Fruit fly (Drosophila melanogaster) whole organism, embryonic: Measurements from ENCODE around the gene Csp.
A peak's percentile ranks its signal among the peaks of the same experiment; 100 is the strongest.

ENCODE experiments used
- Antp ChIP-seq: fragments of 200-800 bp; sonication (Bioruptor generic); optimal IDR thresholded peaks from 3 replicates; lab custom pipeline; 2016; ENCODE audit warnings: missing biosample characterization, missing genetic modification characterization
- CG11504 ChIP-seq: fragments of 200-800 bp; sonication (Bioruptor generic); optimal IDR thresholded peaks from 3 replicates; lab custom pipeline; 2019; ENCODE audit warnings: missing biosample characterization, mild to moderate bottlenecking, missing genetic modification characterization, moderate library complexity
- CG11560 ChIP-seq: fragments of 200-800 bp; sonication (Bioruptor generic); IDR thresholded peaks from 3 replicates; pipeline ENCODE4 v1.3.6; 2022; ENCODE audit warnings: missing biosample characterization, missing genetic modification characterization
- CG12219 ChIP-seq: fragments of 200-800 bp; sonication (Bioruptor generic); optimal IDR thresholded peaks from 3 replicates; lab custom pipeline; 2018; ENCODE audit warnings: missing biosample characterization, mild to moderate bottlenecking, missing genetic modification characterization
- CG12744 ChIP-seq: fragments of 200-800 bp; sonication (Bioruptor generic); optimal IDR thresholded peaks from 2 replicates; lab custom pipeline; 2016; ENCODE audit warnings: missing biosample characterization, missing genetic modification characterization
- CG1529 ChIP-seq: fragments of 200-800 bp; sonication (Bioruptor generic); optimal IDR thresholded peaks from 3 replicates; lab custom pipeline; 2018; ENCODE audit warnings: missing biosample characterization, missing genetic modification characterization
- CG1603 ChIP-seq: fragments of 200-800 bp; sonication (Bioruptor generic); optimal IDR thresholded peaks from 2 replicates; lab custom pipeline; 2019; ENCODE audit warnings: missing biosample characterization, mild to moderate bottlenecking, missing genetic modification characterization, moderate library complexity
- CG1647 ChIP-seq: fragments of 200-800 bp; sonication (Bioruptor generic); optimal IDR thresholded peaks from 3 replicates; lab custom pipeline; 2016; ENCODE audit warnings: missing biosample characterization, missing genetic modification characterization
- CG16813 ChIP-seq: fragments of 200-800 bp; sonication (Bioruptor generic); IDR thresholded peaks from 3 replicates; pipeline ENCODE4 v1.3.6; 2022; ENCODE audit warnings: missing biosample characterization, missing genetic modification characterization; ENCODE audit not compliant: partially characterized antibody
- CG16815 ChIP-seq: fragments of 200-800 bp; sonication (Bioruptor generic); optimal IDR thresholded peaks from 3 replicates; lab custom pipeline; 2017; ENCODE audit warnings: missing biosample characterization, mild to moderate bottlenecking, missing genetic modification characterization
- CG17186 ChIP-seq: fragments of 200-800 bp; sonication (Bioruptor generic); optimal IDR thresholded peaks from 3 replicates; lab custom pipeline; 2017; ENCODE audit warnings: missing biosample characterization, missing genetic modification reagents, missing genetic modification characterization
- CG1832 ChIP-seq: fragments of 200-800 bp; sonication (Bioruptor generic); optimal IDR thresholded peaks from 2 replicates; lab custom pipeline; 2017; ENCODE audit warnings: missing biosample characterization, mild to moderate bottlenecking, missing genetic modification characterization, inconsistent platforms
- CG18599 ChIP-seq: fragments of 200-800 bp; sonication (Bioruptor generic); optimal IDR thresholded peaks from 3 replicates; lab custom pipeline; 2017; ENCODE audit warnings: missing biosample characterization, missing genetic modification characterization, mild to moderate bottlenecking, moderate library complexity, missing genetic modification reagents
- CG18619 ChIP-seq: fragments of 200-800 bp; sonication (Bioruptor generic); optimal IDR thresholded peaks from 3 replicates; lab custom pipeline; 2017; ENCODE audit warnings: missing biosample characterization, mild to moderate bottlenecking, missing genetic modification characterization
- CG2875 ChIP-seq: fragments of 200-800 bp; sonication (Bioruptor generic); optimal IDR thresholded peaks from 2 replicates; lab custom pipeline; 2017; ENCODE audit warnings: missing biosample characterization, mild to moderate bottlenecking, missing genetic modification characterization, missing genetic modification reagents
- CG31224 ChIP-seq: fragments of 200-800 bp; sonication (Bioruptor generic); IDR thresholded peaks from 2 replicates; pipeline ENCODE4 v1.3.6; 2022; ENCODE audit warnings: missing biosample characterization, missing genetic modification characterization
- CG4360 ChIP-seq: fragments of 200-800 bp; sonication (Bioruptor generic); IDR thresholded peaks from 2 replicates; pipeline ENCODE4 v1.3.6; 2022; ENCODE audit warnings: missing biosample characterization, missing genetic modification characterization
- CG7556 ChIP-seq: fragments of 200-800 bp; sonication (Bioruptor generic); optimal IDR thresholded peaks from 2 replicates; lab custom pipeline; 2017; ENCODE audit warnings: missing biosample characterization, mild to moderate bottlenecking, missing genetic modification characterization
- CG8478 ChIP-seq: fragments of >200 bp; optimal IDR thresholded peaks from 2 replicates; lab custom pipeline; 2018
- CG8924 ChIP-seq: fragments of 200-800 bp; optimal IDR thresholded peaks from 3 replicates; lab custom pipeline; 2019; ENCODE audit warnings: missing biosample characterization, mild to moderate bottlenecking, missing genetic modification characterization, moderate library complexity
- CG9437 ChIP-seq: fragments of 200-800 bp; sonication (Bioruptor generic); optimal IDR thresholded peaks from 2 replicates; lab custom pipeline; 2018; ENCODE audit warnings: missing biosample characterization, mild to moderate bottlenecking, missing genetic modification characterization
- CG9932 ChIP-seq: fragments of 200-800 bp; sonication (Bioruptor generic); IDR thresholded peaks from 2 replicates; pipeline ENCODE4 v1.3.6; 2022; ENCODE audit warnings: missing biosample characterization, missing genetic modification characterization
- CHES-1-like ChIP-seq: fragments of 200-800 bp; sonication (Bioruptor generic); optimal IDR thresholded peaks from 2 replicates; lab custom pipeline; 2016; ENCODE audit warnings: missing biosample characterization, missing genetic modification characterization
- Chrac-16 ChIP-seq: fragments of 200-800 bp; sonication (Bioruptor generic); optimal IDR thresholded peaks from 3 replicates; lab custom pipeline; 2016; ENCODE audit warnings: missing biosample characterization, missing genetic modification characterization
- Dbx ChIP-seq: fragments of 200-800 bp; sonication (Bioruptor generic); IDR thresholded peaks from 3 replicates; pipeline ENCODE4 v1.3.6; 2022; ENCODE audit warnings: missing biosample characterization, missing genetic modification characterization
- Doc2 ChIP-seq: fragments of 200-800 bp; sonication (Bioruptor generic); IDR thresholded peaks from 2 replicates; pipeline ENCODE4 v1.3.6; 2022; ENCODE audit warnings: missing biosample characterization, missing genetic modification characterization
- E2f1 ChIP-seq: fragments of 200-800 bp; sonication (Bioruptor generic); IDR thresholded peaks from 2 replicates; pipeline ENCODE4 v1.3.6; 2022; ENCODE audit warnings: missing biosample characterization, missing genetic modification characterization
- HLH3B ChIP-seq: fragments of 200-800 bp; sonication (Bioruptor generic); IDR thresholded peaks from 2 replicates; pipeline ENCODE4 v1.3.6; 2022; ENCODE audit warnings: missing biosample characterization, missing genetic modification characterization
- Hr51 ChIP-seq, 2 experiments: fragments of 200-800 bp; sonication (Bioruptor generic); optimal IDR thresholded peaks; 2 replicates in 1 of 2; 3 replicates in 1 of 2; lab custom pipeline; 2016 to 2018; ENCODE audit warnings: missing biosample characterization in 2 of 2, missing genetic modification characterization in 2 of 2, mild to moderate bottlenecking in 1 of 2, moderate library complexity in 1 of 2
- Lim3 ChIP-seq: fragments of 200-800 bp; sonication (Bioruptor generic); IDR thresholded peaks from 2 replicates; pipeline ENCODE4 v1.3.6; 2022; ENCODE audit warnings: missing biosample characterization, missing genetic modification characterization
- Med ChIP-seq: fragments of 200-800 bp; sonication (Bioruptor generic); peaks from one replicate; lab custom pipeline; 2016; ENCODE audit warnings: missing biosample characterization, missing genetic modification characterization, mild to moderate bottlenecking, inconsistent platforms, moderate library complexity
- Oli ChIP-seq: fragments of 200-800 bp; sonication (Bioruptor generic); optimal IDR thresholded peaks from 2 replicates; lab custom pipeline; 2018; ENCODE audit warnings: missing biosample characterization, mild to moderate bottlenecking, missing genetic modification characterization, moderate library complexity
- Rx ChIP-seq: fragments of 200-800 bp; sonication (Bioruptor generic); IDR thresholded peaks from 2 replicates; pipeline ENCODE4 v1.3.6; 2022; ENCODE audit warnings: missing biosample characterization, missing genetic modification characterization
- Sry-δ ChIP-seq: fragments of 200-800 bp; sonication (Bioruptor generic); optimal IDR thresholded peaks from 2 replicates; lab custom pipeline; 2016; ENCODE audit warnings: missing biosample characterization, missing genetic modification characterization
- Ssrp ChIP-seq: fragments of 200-800 bp; sonication (Bioruptor generic); optimal IDR thresholded peaks from 2 replicates; lab custom pipeline; 2018; ENCODE audit warnings: missing biosample characterization, mild to moderate bottlenecking, missing genetic modification characterization, moderate library complexity
- Taf1 ChIP-seq: fragments of 200-800 bp; sonication (Bioruptor generic); IDR thresholded peaks from 2 replicates; pipeline ENCODE4 v1.3.6; 2022; ENCODE audit warnings: missing biosample characterization, missing genetic modification characterization
- cg ChIP-seq: fragments of 200-800 bp; sonication (Bioruptor generic); optimal IDR thresholded peaks from 3 replicates; lab custom pipeline; 2019; ENCODE audit warnings: missing biosample characterization, mild to moderate bottlenecking, missing genetic modification characterization, moderate library complexity
- danr ChIP-seq: fragments of 200-800 bp; sonication (Bioruptor generic); IDR thresholded peaks from 2 replicates; pipeline ENCODE4 v1.3.6; 2022; ENCODE audit warnings: missing biosample characterization, missing genetic modification characterization
- ems ChIP-seq: fragments of 200-800 bp; sonication (Bioruptor generic); optimal IDR thresholded peaks from 3 replicates; lab custom pipeline; 2016; ENCODE audit warnings: missing biosample characterization, missing genetic modification characterization
- gfzf ChIP-seq: fragments of 200-800 bp; sonication (Bioruptor generic); optimal IDR thresholded peaks from 2 replicates; lab custom pipeline; 2016; ENCODE audit warnings: missing biosample characterization, mild to moderate bottlenecking, missing genetic modification characterization, moderate library complexity
- gsb-n ChIP-seq: fragments of 200-800 bp; sonication (Bioruptor generic); optimal IDR thresholded peaks from 3 replicates; lab custom pipeline; 2018; ENCODE audit warnings: missing biosample characterization, mild to moderate bottlenecking, missing genetic modification characterization
- ind ChIP-seq: fragments of 200-800 bp; sonication (Bioruptor generic); optimal IDR thresholded peaks from 3 replicates; lab custom pipeline; 2016; ENCODE audit warnings: missing biosample characterization, missing genetic modification characterization
- maf-S ChIP-seq: fragments of 200-800 bp; sonication (Bioruptor generic); optimal IDR thresholded peaks from 2 replicates; lab custom pipeline; 2016; ENCODE audit warnings: missing biosample characterization, missing genetic modification characterization
- mam ChIP-seq: fragments of 200-800 bp; sonication (Bioruptor generic); optimal IDR thresholded peaks from 3 replicates; lab custom pipeline; 2016; ENCODE audit warnings: missing biosample characterization, missing genetic modification characterization
- nom ChIP-seq: fragments of 200-800 bp; sonication (Bioruptor generic); optimal IDR thresholded peaks from 2 replicates; lab custom pipeline; 2017; ENCODE audit warnings: missing biosample characterization, missing genetic modification characterization, mild to moderate bottlenecking, moderate library complexity, missing genetic modification reagents
- peb ChIP-seq: fragments of 200-800 bp; sonication (Bioruptor generic); IDR thresholded peaks from 2 replicates; pipeline ENCODE4 v1.3.6; 2022; ENCODE audit warnings: missing biosample characterization, missing genetic modification characterization
- ranshi ChIP-seq: fragments of 200-800 bp; sonication (Bioruptor generic); IDR thresholded peaks from 2 replicates; pipeline ENCODE4 v1.3.6; 2022; ENCODE audit warnings: missing biosample characterization, missing genetic modification characterization
- sqz ChIP-seq: fragments of 200-800 bp; sonication (Bioruptor generic); optimal IDR thresholded peaks from 3 replicates; lab custom pipeline; 2018; ENCODE audit warnings: missing biosample characterization, mild to moderate bottlenecking, missing genetic modification characterization
- tna ChIP-seq: fragments of 200-800 bp; sonication (Bioruptor generic); IDR thresholded peaks from 2 replicates; pipeline ENCODE4 v1.3.6; 2022; ENCODE audit warnings: missing biosample characterization, missing genetic modification characterization; ENCODE audit not compliant: partially characterized antibody
- vvl ChIP-seq: fragments of 200-800 bp; sonication (Bioruptor generic); IDR thresholded peaks from 2 replicates; pipeline ENCODE4 v1.3.6; 2022; ENCODE audit warnings: missing biosample characterization, missing genetic modification characterization
- wek ChIP-seq: fragments of 200-800 bp; sonication (Bioruptor generic); optimal IDR thresholded peaks from 3 replicates; lab custom pipeline; 2018; ENCODE audit warnings: missing biosample characterization, mild to moderate bottlenecking, missing genetic modification characterization, moderate library complexity

The Csp gene

DNA sequence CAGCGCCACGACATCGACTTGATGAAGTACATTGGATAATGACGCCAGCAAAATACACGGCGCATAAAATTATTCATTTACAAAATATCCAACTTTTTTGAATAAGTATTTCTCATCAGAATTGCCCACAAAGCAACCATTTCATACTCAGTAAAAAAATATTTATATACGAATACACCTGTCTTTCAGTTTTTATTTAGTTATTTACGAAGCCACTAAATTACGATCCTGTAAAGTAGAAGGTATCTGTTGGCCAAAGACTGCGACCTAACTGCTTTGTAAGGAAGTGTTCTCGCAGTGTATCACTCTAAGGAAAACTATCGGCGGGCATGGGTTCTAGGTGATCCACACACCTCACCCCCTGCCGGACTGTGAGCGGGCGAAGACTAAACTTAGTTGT, 10.0 kb downstream of the Csp start (continued):
- TF ChIP-seq vvl (peak; percentile 55), CG16815 (GFP tag; lab: Kevin White, UChicago) (peak; percentile 25), Ssrp (peak; percentile 55), peb (GFP tag; lab: Robert Waterston, UW) (peak; percentile 26; the same call in 1 of the 2 replicates), CG1832 (GFP tag; lab: Kevin White, UChicago) (no peak), Dbx (GFP tag; lab: Robert Waterston, UW) (peak; percentile 47; the same call in 1 of the 3 replicates), ranshi (GFP tag; lab: Robert Waterston, UW) (peak; percentile 28; the same call in 1 of the 2 replicates), CG12219 (GFP tag; lab: Kevin White, UChicago) (peak; percentile 20), CG4360 (no peak), CG18599 (GFP tag; lab: Kevin White, UChicago) (peak; percentile 50), ems (GFP tag; lab: Kevin White, UChicago) (no peak), CG1529 (GFP tag; lab: Kevin White, UChicago) (peak; percentile 0), mam (GFP tag; lab: Kevin White, UChicago) (peak; percentile 31), HLH3B (GFP tag; lab: Robert Waterston, UW) (peak; percentile 48; the same call in 1 of the 2 replicates), Antp (peak; percentile 51), Lim3 (GFP tag; lab: Robert Waterston, UW) (0 out of 2 replicates have a peak, but pooled peaks have one; percentile 10), CG11560 (tag; lab: Robert Waterston, UW) (peak; percentile 24; the same call in 1 of the 3 replicates), wek (GFP tag; lab: Kevin White, UChicago) (no peak), maf-S (GFP tag; lab: Kevin White, UChicago) (no peak), CG11504 (no peak), Med (peak; percentile 91), Taf1 (GFP tag; lab: Robert Waterston, UW) (no peak), CG18619 (GFP tag; lab: Kevin White, UChicago) (peak; percentile 32), CG2875 (GFP tag; lab: Kevin White, UChicago) (peak; percentile 22), Doc2 (no peak), CG1603 (tag; lab: Kevin White, UChicago) (no peak), CHES-1-like (GFP tag; lab: Kevin White, UChicago) (peak; percentile 5), Oli (tag; lab: Kevin White, UChicago) (peak; percentile 61), ind (GFP tag; lab: Kevin White, UChicago) (peak; percentile 48), CG9932 (GFP tag; lab: Robert Waterston, UW) (peak; percentile 74), CG7556 (GFP tag; lab: Kevin White, UChicago) (peak; percentile 39), CG31224 (GFP tag; lab: Robert Waterston, UW) (peak; percentile 51; the same call in 1 of the 2 replicates), CG12744 (GFP tag; lab: Kevin White, UChicago) (no peak), CG16813 (GFP tag; lab: Robert Waterston, UW) (no peak), danr (GFP tag; lab: Robert Waterston, UW) (peak; percentile 59), Sry-δ (GFP tag; lab: Kevin White, UChicago) (no peak), gfzf (GFP tag; lab: Kevin White, UChicago) (no peak), sqz (GFP tag; lab: Kevin White, UChicago) (no peak), CG8924 (tag; lab: Kevin White, UChicago) (peak; percentile 20), CG9437 (GFP tag; lab: Kevin White, UChicago) (peak; percentile 11), Chrac-16 (GFP tag; lab: Kevin White, UChicago) (peak; percentile 29), cg (GFP tag; lab: Kevin White, UChicago) (no peak), Hr51 (GFP tag; optimal IDR thresholded peaks at IDR 0.05; lab: Kevin White, UChicago) (peak in 1 of 2 experiments; percentile 8), gsb-n (tag; lab: Kevin White, UChicago) (no peak), CG17186 (GFP tag; lab: Kevin White, UChicago) (no peak), CG1647 (GFP tag; lab: Kevin White, UChicago) (peak; percentile 16), nom (GFP tag; lab: Kevin White, UChicago) (no peak), E2f1 (GFP tag; lab: Robert Waterston, UW) (peak; percentile 34; the same call in 1 of the 2 replicates), tna (GFP tag; lab: Robert Waterston, UW) (no peak), Rx (0 out of 2 replicates have a peak, but pooled peaks have one; percentile 34), CG8478 (lab: Kevin White, UChicago) (no peak)
